Worm (Caenorhabditis elegans): ENCODE data around the gene xol-1.

Gene xol-1

DNA sequence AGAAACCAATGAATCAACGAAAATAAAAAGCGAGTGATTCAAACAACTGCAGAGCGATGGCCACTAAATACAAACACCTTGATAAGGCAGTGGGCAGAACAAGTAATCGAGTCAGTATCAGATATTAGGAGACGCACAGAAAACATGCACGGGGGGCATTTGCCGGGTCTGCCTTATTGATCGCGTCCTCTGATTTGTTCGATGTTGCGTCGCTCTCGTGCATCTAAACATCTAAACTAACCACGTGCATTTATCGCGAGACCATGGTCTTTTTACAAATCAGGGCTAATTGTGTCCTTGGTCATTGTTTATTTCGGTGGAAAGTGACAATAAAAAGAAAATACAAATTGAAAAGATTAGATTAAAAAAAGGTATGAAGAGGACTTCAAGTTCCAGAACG lies 42.8 kb downstream of the xol-1 start, which contains the start of gene K07E3.4:
Gene K07E3.4 (minus strand): TSS at position 100 of the 400 bp plus-strand sequence.
- TF ChIP-seq hlh-30 (tag; optimal IDR thresholded peaks at IDR 0.05; ENCODE audit: insufficient read depth), result peak; percentile 13
- peak; percentile 22 for TF ChIP-seq elt-2 (tag; optimal IDR thresholded peaks at IDR 0.05)
- no peak for TF ChIP-seq ceh-22 (tag; optimal IDR thresholded peaks at IDR 0.05)

DNA sequence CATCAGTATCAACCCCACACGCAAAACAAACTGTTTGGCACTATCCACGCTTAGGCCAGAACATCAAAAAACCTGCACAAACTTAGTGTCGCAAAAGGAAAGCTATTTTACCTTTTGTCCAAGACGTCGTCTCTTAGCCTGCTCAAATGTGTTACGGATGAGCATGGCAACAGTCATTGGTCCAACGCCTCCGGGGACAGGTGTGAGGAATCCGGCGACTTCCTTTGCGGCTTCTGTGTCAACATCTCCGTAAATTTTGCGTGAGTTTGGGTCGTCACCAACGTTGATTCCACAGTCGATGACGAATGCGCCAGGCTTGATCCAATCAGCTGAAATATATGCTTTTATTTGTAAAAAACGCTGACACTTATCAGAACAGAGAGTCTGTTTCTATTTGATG lies 43.6 kb downstream of the xol-1 start:
- TF ChIP-seq madf-2 (tag; optimal IDR thresholded peaks at IDR 0.05), result no peak
- no peak for TF ChIP-seq ztf-16 (tag; optimal IDR thresholded peaks at IDR 0.05)
- no peak for TF ChIP-seq pag-3 (tag; optimal IDR thresholded peaks at IDR 0.05; ENCODE audit: borderline replicate concordance)
- TF ChIP-seq ceh-45 (GFP tag; IDR thresholded peaks at IDR 0.05), result no peak

DNA sequence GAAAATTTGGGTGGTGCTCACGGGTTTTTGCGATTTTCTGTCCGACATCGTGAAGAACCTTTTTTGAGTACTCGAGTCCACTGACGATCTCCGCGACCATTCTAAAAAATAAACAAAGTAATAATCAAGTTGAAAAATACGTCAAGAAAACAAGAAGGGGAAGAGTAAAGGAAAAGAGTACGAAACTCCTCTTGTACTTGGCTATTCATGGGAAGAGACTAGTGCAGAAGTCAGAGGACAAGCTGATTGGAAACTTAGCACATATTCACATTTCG lies 45.3 kb downstream of the xol-1 start, which contains the start of gene dao-3:
Gene dao-3 (minus strand): TSS at position 101 of the 275 bp plus-strand sequence.
- no peak for TF ChIP-seq ceh-30 (tag; optimal IDR thresholded peaks at IDR 0.05)
- no peak for TF ChIP-seq F13H6.1 (tag; optimal IDR thresholded peaks at IDR 0.05)
- no peak for TF ChIP-seq ceh-18 (tag; optimal IDR thresholded peaks at IDR 0.05)
- TF ChIP-seq Y22D7AL.16 (tag; optimal IDR thresholded peaks at IDR 0.05), result no peak
- TF ChIP-seq hlh-6 (tag; optimal IDR thresholded peaks at IDR 0.05), result no peak
- TF ChIP-seq elt-4 (tag; optimal IDR thresholded peaks at IDR 0.05), result no peak

DNA sequence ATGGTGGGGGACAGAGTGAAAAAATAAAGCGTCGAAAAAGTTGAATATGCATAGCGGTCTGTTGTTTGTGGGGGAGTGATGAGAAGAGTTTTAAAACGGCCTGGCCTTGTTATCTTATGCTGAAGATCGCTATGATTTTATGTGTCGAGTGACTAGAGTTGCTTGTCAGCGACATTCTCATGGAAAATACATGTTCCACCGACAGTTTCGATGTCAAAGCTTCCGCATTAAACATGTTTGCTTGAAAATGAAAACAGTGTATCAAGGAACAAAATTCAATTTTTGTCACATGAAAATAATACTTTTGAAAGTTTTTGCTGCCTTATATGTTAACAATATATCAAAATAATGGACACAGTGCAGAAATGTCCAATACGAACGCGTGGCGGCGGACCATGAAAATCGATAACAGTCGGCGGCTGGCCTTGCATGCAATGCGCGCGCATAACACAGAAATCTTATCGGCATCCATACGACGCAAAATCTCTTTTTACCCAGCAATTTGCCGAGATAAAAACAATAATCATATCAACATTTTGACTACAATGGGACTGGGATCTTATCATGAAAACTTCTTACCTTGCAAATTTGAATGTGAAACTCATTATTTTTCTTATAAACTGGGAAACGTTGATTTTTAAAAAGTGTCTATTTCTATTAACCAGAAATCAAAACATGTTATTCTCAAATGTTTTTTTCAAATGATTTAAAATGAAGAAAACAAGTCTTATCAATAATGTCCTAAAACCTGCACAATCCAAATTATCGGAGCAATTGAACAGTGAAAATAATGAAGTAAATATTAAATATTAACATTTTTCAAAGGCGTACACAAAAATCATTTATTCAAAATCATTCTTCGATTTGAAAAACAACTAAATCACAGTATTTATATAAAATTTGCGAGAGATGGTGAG lies 45.9 kb downstream of the xol-1 start:
- TF ChIP-seq ceh-48 (tag; optimal IDR thresholded peaks at IDR 0.05), result peak; percentile 2
- TF ChIP-seq elt-2 (tag; optimal IDR thresholded peaks at IDR 0.05), result peak; percentile 86
- no peak for TF ChIP-seq ztf-16 (tag; optimal IDR thresholded peaks at IDR 0.05)

DNA sequence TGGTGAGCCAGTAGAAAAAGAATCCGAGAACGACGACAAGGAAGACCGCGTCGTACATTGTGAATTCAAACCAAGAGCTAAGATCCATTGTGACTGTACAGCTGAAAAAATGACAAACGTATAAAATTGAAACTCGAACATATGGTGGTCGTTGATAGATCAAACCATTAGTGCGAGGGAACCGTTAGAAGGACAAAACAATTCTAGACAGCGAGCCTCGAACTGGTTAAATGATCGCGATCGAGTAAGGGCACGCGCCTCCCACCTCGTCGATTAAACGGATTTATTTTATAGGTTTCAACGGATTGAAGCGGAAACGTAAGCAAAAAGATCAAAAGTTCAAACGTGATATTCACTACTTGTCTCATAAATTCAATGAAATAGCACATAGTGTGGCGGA lies 47.4 kb downstream of the xol-1 start, which contains the start of gene vem-1:
Gene vem-1 (minus strand): TSS at position 101 of the 400 bp plus-strand sequence.
- TF ChIP-seq hlh-13 (GFP tag; optimal IDR thresholded peaks at IDR 0.05) (no peak), pha-4 (tag; optimal IDR thresholded peaks at IDR 0.05) (no peak), pax-1 (tag; optimal IDR thresholded peaks at IDR 0.05) (no peak), hlh-15 (tag; optimal IDR thresholded peaks at IDR 0.05) (no peak), ztf-16 (tag; optimal IDR thresholded peaks at IDR 0.05) (no peak), fax-1 (tag; optimal IDR thresholded peaks at IDR 0.05) (no peak), zip-5 (tag; optimal IDR thresholded peaks at IDR 0.05) (no peak)

DNA sequence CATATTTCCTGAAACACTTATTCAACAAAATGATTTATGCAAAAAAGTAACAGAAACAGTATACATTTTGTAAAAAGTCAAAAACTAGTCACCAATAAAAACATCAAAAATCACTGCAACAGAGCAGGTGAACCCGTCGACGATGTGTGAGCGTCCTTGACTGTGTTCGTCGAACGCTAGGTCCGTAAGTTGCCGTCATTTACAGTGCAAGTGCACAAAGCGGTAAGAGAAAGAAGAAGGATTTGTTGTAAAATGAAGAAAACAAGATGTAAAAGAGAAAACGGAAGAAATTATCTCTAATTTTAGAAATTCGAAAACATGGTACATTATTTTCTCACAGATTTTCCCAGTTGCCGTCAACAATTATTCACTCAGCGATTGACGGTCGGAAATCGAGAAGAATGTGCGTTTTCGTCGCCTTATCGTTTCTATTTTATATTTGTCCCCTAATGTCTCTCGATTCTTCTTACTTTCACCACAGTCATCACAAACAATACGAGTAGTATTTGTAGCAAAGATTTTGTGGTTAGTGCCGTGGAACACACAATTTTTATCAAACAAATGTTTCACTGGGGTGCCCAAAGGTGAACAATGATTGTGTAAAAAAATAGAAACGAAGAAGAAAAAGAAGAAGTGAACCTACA lies 48.3 kb downstream of the xol-1 start:
- TF ChIP-seq Y22D7AL.16 (tag; optimal IDR thresholded peaks at IDR 0.05) (no peak), ref-2 (tag; optimal IDR thresholded peaks at IDR 0.05) (no peak), sox-2 (GFP tag; IDR thresholded peaks at IDR 0.05) (no peak), T23F11.4 (GFP tag; optimal IDR thresholded peaks at IDR 0.05) (no peak), npax-4 (tag; optimal IDR thresholded peaks at IDR 0.05) (no peak), fax-1 (tag; optimal IDR thresholded peaks at IDR 0.05) (no peak), ttx-3 (tag; optimal IDR thresholded peaks at IDR 0.05) (no peak), tbx-2 (tag; optimal IDR thresholded peaks at IDR 0.05) (no peak), C08G9.2 (tag; optimal IDR thresholded peaks at IDR 0.05) (no peak), hlh-6 (tag; optimal IDR thresholded peaks at IDR 0.05) (no peak), elt-2 (tag; optimal IDR thresholded peaks at IDR 0.05) (no peak), K09A11.1 (tag; optimal IDR thresholded peaks at IDR 0.05; ENCODE audit: insufficient read depth) (no peak), ceh-2 (tag; optimal IDR thresholded peaks at IDR 0.05) (no peak), ceh-6 (GFP tag; optimal IDR thresholded peaks at IDR 0.05) (no peak), pat-9 (tag; optimal IDR thresholded peaks at IDR 0.05) (no peak), tbx-7 (tag; optimal IDR thresholded peaks at IDR 0.05) (no peak), hlh-13 (GFP tag; optimal IDR thresholded peaks at IDR 0.05) (no peak), pros-1 (tag; optimal IDR thresholded peaks at IDR 0.05) (no peak), K02D7.2 (tag; optimal IDR thresholded peaks at IDR 0.05) (no peak), nhr-232 (tag; optimal IDR thresholded peaks at IDR 0.05) (no peak)
